Fruit fly (Drosophila melanogaster) whole organism, prepupa: ENCODE results near the gene CG13088.

ENCODE experiments used
- Blimp-1 ChIP-seq: fragments of 200-800 bp; sonication (Bioruptor generic); optimal IDR thresholded peaks from 3 replicates; lab custom pipeline; 2017; ENCODE audit warnings: missing biosample characterization, missing genetic modification characterization, mild to moderate bottlenecking, moderate library complexity, missing genetic modification reagents
- CG10631 ChIP-seq: fragments of 200-800 bp; sonication (Bioruptor generic); optimal IDR thresholded peaks from 2 replicates; lab custom pipeline; 2016; ENCODE audit warnings: missing biosample characterization, missing genetic modification characterization
- CG10669 ChIP-seq: fragments of 200-800 bp; sonication (Bioruptor generic); optimal IDR thresholded peaks from 3 replicates; lab custom pipeline; 2018; ENCODE audit warnings: missing biosample characterization, mild to moderate bottlenecking, missing genetic modification characterization, moderate library complexity
- CG11294 ChIP-seq: fragments of 200-800 bp; sonication (Bioruptor generic); IDR thresholded peaks from 2 replicates; pipeline ENCODE4 v1.3.6; 2022; ENCODE audit warnings: missing biosample characterization, missing genetic modification characterization
- CG11762 ChIP-seq: fragments of 200-800 bp; sonication (Bioruptor generic); optimal IDR thresholded peaks from 3 replicates; lab custom pipeline; 2016; ENCODE audit warnings: missing biosample characterization, missing genetic modification characterization; ENCODE audit not compliant: insufficient read depth
- CG11902 ChIP-seq: fragments of 200-800 bp; sonication (Bioruptor generic); optimal IDR thresholded peaks from 3 replicates; lab custom pipeline; 2016; ENCODE audit warnings: missing biosample characterization, missing genetic modification characterization
- CG15336 ChIP-seq: fragments of 200-800 bp; sonication (Bioruptor generic); IDR thresholded peaks from 2 replicates; pipeline ENCODE4 v1.3.6; 2022; ENCODE audit warnings: missing biosample characterization, missing genetic modification characterization
- CG1621 ChIP-seq: fragments of 200-800 bp; sonication (Bioruptor generic); optimal IDR thresholded peaks from 3 replicates; lab custom pipeline; 2018; ENCODE audit warnings: missing biosample characterization, mild to moderate bottlenecking, missing genetic modification characterization
- CG3032 ChIP-seq: fragments of 200-800 bp; optimal IDR thresholded peaks from 2 replicates; lab custom pipeline; 2019; ENCODE audit warnings: missing biosample characterization, mild to moderate bottlenecking, missing genetic modification characterization, moderate library complexity
- CG32006 ChIP-seq: fragments of 200-800 bp; sonication (Bioruptor generic); optimal IDR thresholded peaks from 3 replicates; lab custom pipeline; 2017; ENCODE audit warnings: missing biosample characterization, mild to moderate bottlenecking, missing genetic modification characterization
- CG6276 ChIP-seq: fragments of 200-800 bp; sonication (Bioruptor generic); optimal IDR thresholded peaks from 2 replicates; lab custom pipeline; 2017; ENCODE audit warnings: missing biosample characterization, mild to moderate bottlenecking, missing genetic modification characterization
- CG6854 ChIP-seq: fragments of 200-800 bp; sonication (Bioruptor generic); optimal IDR thresholded peaks from 2 replicates; lab custom pipeline; 2017; ENCODE audit warnings: missing biosample characterization, mild to moderate bottlenecking, missing genetic modification characterization
- CG7368 ChIP-seq: fragments of 200-800 bp; sonication (Bioruptor generic); optimal IDR thresholded peaks from 3 replicates; lab custom pipeline; 2016; ENCODE audit warnings: missing biosample characterization, missing genetic modification characterization
- CG8319 ChIP-seq: fragments of 200-800 bp; sonication (Bioruptor generic); optimal IDR thresholded peaks from 3 replicates; lab custom pipeline; 2016; ENCODE audit warnings: missing biosample characterization, missing genetic modification characterization
- CG9139 ChIP-seq: fragments of 200-800 bp; sonication (Bioruptor generic); optimal IDR thresholded peaks from 3 replicates; lab custom pipeline; 2017; ENCODE audit warnings: missing biosample characterization, mild to moderate bottlenecking, missing genetic modification characterization
- Eip75B ChIP-seq: fragments of 200-800 bp; sonication (Bioruptor generic); optimal IDR thresholded peaks from 3 replicates; lab custom pipeline; 2016; ENCODE audit warnings: missing biosample characterization, missing genetic modification characterization
- Eip78C ChIP-seq: fragments of 200-800 bp; sonication (Bioruptor generic); peaks from one replicate; lab custom pipeline; 2016; ENCODE audit warnings: missing biosample characterization, missing genetic modification characterization
- Eip93F ChIP-seq: fragments of 200-800 bp; sonication (Bioruptor generic); optimal IDR thresholded peaks from 2 replicates; lab custom pipeline; 2016; ENCODE audit warnings: missing biosample characterization, mild to moderate bottlenecking, missing genetic modification characterization
- Ets21C ChIP-seq: fragments of 200-800 bp; sonication (Bioruptor generic); optimal IDR thresholded peaks from 3 replicates; lab custom pipeline; 2016; ENCODE audit warnings: missing biosample characterization, missing genetic modification characterization
- Hr38 ChIP-seq: sonication (Bioruptor generic); optimal IDR thresholded peaks from 2 replicates; lab custom pipeline; 2016; ENCODE audit warnings: missing biosample characterization, missing genetic modification characterization
- Hr39 ChIP-seq: fragments of 200-800 bp; sonication (Bioruptor generic); optimal IDR thresholded peaks from 2 replicates; lab custom pipeline; 2016; ENCODE audit warnings: missing biosample characterization, missing genetic modification characterization
- Hr4 ChIP-seq: fragments of 200-800 bp; sonication (Bioruptor generic); optimal IDR thresholded peaks from 3 replicates; lab custom pipeline; 2016; ENCODE audit warnings: missing biosample characterization, missing genetic modification characterization
- Met ChIP-seq: fragments of 200-800 bp; sonication (Bioruptor generic); optimal IDR thresholded peaks from 3 replicates; lab custom pipeline; 2016; ENCODE audit warnings: missing biosample characterization, missing genetic modification characterization
- OdsH ChIP-seq: fragments of 200-800 bp; sonication (Bioruptor generic); optimal IDR thresholded peaks from 3 replicates; lab custom pipeline; 2016; ENCODE audit warnings: missing biosample characterization, missing genetic modification characterization
- Sox102F ChIP-seq: fragments of 200-800 bp; sonication (Bioruptor generic); optimal IDR thresholded peaks from 2 replicates; lab custom pipeline; 2016; ENCODE audit warnings: missing biosample characterization, mild to moderate bottlenecking, missing genetic modification characterization
- Sox15 ChIP-seq: fragments of 200-800 bp; sonication (Bioruptor generic); optimal IDR thresholded peaks from 3 replicates; lab custom pipeline; 2016; ENCODE audit warnings: missing biosample characterization, missing genetic modification characterization
- dsx ChIP-seq: fragments of 200-800 bp; optimal IDR thresholded peaks from 3 replicates; lab custom pipeline; 2019; ENCODE audit warnings: missing biosample characterization, mild to moderate bottlenecking, missing genetic modification characterization, moderate library complexity; ENCODE audit not compliant: poor library complexity, severe bottlenecking
- eg ChIP-seq: fragments of 200-800 bp; sonication (Bioruptor generic); IDR thresholded peaks from 3 replicates; pipeline ENCODE4 v1.3.6; 2022; ENCODE audit warnings: missing biosample characterization, missing genetic modification characterization
- fd59A ChIP-seq: fragments of 200-800 bp; sonication (Bioruptor generic); optimal IDR thresholded peaks from 2 replicates; lab custom pipeline; 2017; ENCODE audit warnings: missing biosample characterization, mild to moderate bottlenecking, missing genetic modification characterization, missing genetic modification reagents
- fd85E ChIP-seq: fragments of 200-800 bp; sonication (Bioruptor generic); optimal IDR thresholded peaks from 3 replicates; lab custom pipeline; 2016; ENCODE audit warnings: missing biosample characterization, missing genetic modification characterization
- fkh ChIP-seq: fragments of 200-800 bp; sonication (Bioruptor generic); optimal IDR thresholded peaks from 3 replicates; lab custom pipeline; 2017; ENCODE audit warnings: missing biosample characterization, mild to moderate bottlenecking, missing genetic modification characterization, moderate library complexity
- net ChIP-seq: fragments of 200-800 bp; sonication (Bioruptor generic); optimal IDR thresholded peaks from 3 replicates; lab custom pipeline; 2016; ENCODE audit warnings: missing biosample characterization, missing genetic modification characterization
- svp ChIP-seq: fragments of 200-800 bp; sonication (Bioruptor generic); peaks from one replicate; lab custom pipeline; 2016; ENCODE audit warnings: missing biosample characterization, missing genetic modification characterization
- topi ChIP-seq: fragments of 200-800 bp; sonication (Bioruptor generic); optimal IDR thresholded peaks from 3 replicates; lab custom pipeline; 2016; ENCODE audit warnings: missing biosample characterization, missing genetic modification characterization
- vri ChIP-seq: fragments of 200-800 bp; sonication (Bioruptor generic); optimal IDR thresholded peaks from 3 replicates; lab custom pipeline; 2016; ENCODE audit warnings: missing biosample characterization, mild to moderate bottlenecking, missing genetic modification characterization

CG13088 gene

DNA sequence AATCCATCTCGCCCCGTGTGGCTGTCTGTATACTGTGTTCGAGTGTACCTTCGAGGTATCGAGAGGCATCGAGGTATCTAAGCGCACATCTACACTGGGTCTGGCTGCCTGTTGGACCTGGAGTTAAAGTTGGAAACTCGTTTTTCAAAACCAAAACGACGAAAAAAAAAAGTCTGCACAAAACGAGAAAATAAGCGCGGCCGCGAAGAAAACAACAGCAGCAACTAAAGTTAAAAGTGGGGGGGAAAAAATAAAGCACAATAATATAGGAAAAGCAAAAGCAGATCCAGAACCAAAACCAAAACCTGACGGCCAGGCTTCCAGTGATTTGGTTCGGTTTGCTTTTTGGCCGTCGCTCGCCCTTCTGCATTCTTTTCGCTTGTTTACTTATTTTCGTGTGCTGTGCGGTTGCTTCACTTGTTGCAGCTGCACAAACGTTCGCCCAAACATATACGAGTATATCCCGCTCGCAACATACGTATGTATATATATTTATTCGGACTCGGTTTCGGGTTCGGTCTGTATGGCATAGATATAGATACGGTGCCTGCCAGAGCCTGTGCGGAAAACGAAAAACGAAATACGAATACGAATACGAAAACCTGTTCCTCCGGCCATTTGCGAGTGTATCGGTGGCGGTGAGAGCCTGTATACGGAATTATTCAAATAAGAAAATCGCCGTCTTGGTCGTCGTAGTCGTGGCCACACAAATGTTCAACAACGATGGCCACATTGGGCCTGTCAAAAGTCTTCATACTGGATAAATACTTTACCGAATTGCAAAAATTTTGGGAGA is 9.7 kb upstream of the CG13088 start (continued):
- TF ChIP-seq Ets21C (GFP tag; lab: Kevin White, UChicago) (no peak), CG32006 (GFP tag; lab: Kevin White, UChicago) (no peak), CG3032 (tag; lab: Kevin White, UChicago) (peak; percentile 77), CG11294 (GFP tag; lab: Robert Waterston, UW) (no peak), Hr38 (GFP tag; lab: Kevin White, UChicago) (no peak), CG9139 (GFP tag; lab: Kevin White, UChicago) (peak; percentile 98), fkh (GFP tag; lab: Kevin White, UChicago) (peak; percentile 25), CG6276 (GFP tag; lab: Kevin White, UChicago) (peak; percentile 87), Eip93F (GFP tag; lab: Kevin White, UChicago) (peak; percentile 22)

DNA sequence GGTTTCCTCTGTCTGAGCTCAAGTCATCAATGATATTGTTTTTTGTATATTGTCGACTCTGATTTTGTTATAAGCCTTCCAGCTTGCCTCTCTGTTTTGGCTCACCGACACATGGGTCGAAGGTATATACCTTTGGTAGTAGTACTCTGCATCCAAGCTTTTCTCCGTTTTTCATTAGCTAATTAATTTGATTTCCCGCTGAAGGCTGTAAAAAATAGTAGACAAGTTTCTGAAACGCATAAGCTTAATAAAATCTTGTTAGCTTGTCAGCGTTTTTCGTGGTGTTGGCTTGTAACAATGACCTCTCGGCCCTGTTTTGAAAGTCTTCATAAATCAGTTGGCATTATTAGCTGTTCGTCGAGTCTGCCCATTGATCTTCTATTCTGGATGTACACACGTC is 8.0 kb upstream of the CG13088 start:
- no peak for TF ChIP-seq topi (GFP tag; lab: Kevin White, UChicago)
- TF ChIP-seq vri (GFP tag; lab: Kevin White, UChicago): no peak
- no peak for TF ChIP-seq Hr39 (GFP tag; lab: Kevin White, UChicago)
- no peak for TF ChIP-seq fd85E
- no peak for TF ChIP-seq Eip75B (GFP tag; lab: Kevin White, UChicago)
- no peak for TF ChIP-seq CG9139 (GFP tag; lab: Kevin White, UChicago)
- TF ChIP-seq Hr38 (GFP tag; lab: Kevin White, UChicago): no peak
- TF ChIP-seq dsx (GFP tag; lab: Kevin White, UChicago): no peak
- TF ChIP-seq Hr4 (GFP tag; lab: Kevin White, UChicago): no peak
- no peak for TF ChIP-seq CG10631 (GFP tag; lab: Kevin White, UChicago)
- TF ChIP-seq Blimp-1 (GFP tag; lab: Kevin White, UChicago): no peak
- TF ChIP-seq CG11902: no peak
- TF ChIP-seq CG10669 (GFP tag; lab: Kevin White, UChicago): no peak

DNA sequence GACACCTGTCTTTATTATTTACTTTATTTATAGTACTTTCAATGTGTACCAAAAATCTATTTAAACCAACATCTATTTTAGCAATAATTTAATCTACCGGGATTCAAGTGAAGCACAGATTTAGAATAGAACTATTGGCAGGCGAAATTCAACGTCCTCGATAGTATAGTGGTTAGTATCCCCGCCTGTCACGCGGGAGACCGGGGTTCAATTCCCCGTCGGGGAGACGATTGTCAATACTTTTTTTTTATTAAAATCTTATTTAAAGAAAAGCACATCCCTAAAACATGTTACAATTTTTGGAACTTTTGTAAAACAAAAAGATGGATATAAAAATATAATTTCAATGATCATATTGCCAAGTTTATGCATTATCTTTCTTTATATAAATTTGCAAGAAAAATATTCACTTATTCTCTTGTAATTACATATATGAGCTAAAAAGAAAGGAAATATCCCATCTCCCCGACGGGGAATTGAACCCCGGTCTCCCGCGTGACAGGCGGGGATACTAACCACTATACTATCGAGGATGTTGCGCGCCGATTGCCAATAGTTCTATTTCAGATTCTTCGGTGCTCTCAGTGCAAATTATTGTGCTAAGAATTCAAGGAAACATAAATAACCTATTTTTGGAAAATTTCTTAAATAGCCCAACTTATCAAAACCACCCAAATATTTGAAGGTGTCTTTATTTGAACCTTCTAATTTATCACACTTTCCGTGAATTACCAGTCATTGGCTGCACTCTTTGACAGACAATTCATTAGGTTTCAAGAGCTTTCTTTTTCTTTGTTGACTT is 7.0 kb upstream of the CG13088 start, which contains the start of gene CG43796:
Gene CG43796, plus strand, starts transcription at position 752 of the 802 bp plus-strand sequence.
- TF ChIP-seq svp: peak; percentile 28
- peak; percentile 50 for TF ChIP-seq Eip78C (GFP tag; lab: Kevin White, UChicago)
- TF ChIP-seq CG7368 (GFP tag; lab: Kevin White, UChicago): no peak
- no peak for TF ChIP-seq fd59A (GFP tag; lab: Kevin White, UChicago)
- no peak for TF ChIP-seq Met (GFP tag; lab: Kevin White, UChicago)
- TF ChIP-seq Hr39 (GFP tag; lab: Kevin White, UChicago): no peak
- no peak for TF ChIP-seq vri (GFP tag; lab: Kevin White, UChicago)
- TF ChIP-seq OdsH (GFP tag; lab: Kevin White, UChicago): no peak

DNA sequence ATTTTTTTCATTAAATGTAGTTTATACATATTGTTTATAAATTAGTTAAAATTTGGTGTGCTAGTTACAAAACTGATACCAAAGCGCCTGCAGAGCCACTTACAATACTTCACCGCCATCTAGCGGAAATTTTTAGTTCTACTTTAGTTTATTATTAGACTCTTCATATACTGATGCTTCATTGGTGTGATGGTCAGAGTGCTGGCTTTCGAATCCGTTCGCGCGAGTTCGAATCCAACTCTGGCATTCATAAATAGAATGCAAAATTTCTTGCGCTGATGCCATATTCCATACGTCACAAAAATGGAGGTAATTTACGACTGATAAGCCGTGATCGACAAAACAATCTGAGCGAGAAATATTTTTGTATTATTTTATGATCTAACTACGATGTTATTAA is 3.2 kb upstream of the CG13088 start:
- TF ChIP-seq Hr38 (GFP tag; lab: Kevin White, UChicago) (no peak), Hr39 (GFP tag; lab: Kevin White, UChicago) (no peak), CG7368 (GFP tag; lab: Kevin White, UChicago) (no peak), CG11762 (GFP tag; lab: Kevin White, UChicago) (no peak), Sox15 (GFP tag; lab: Kevin White, UChicago) (no peak), Sox102F (no peak), Eip78C (GFP tag; lab: Kevin White, UChicago) (peak; percentile 65), Eip93F (GFP tag; lab: Kevin White, UChicago) (no peak), Eip75B (GFP tag; lab: Kevin White, UChicago) (no peak), eg (GFP tag; lab: Robert Waterston, UW) (no peak), CG6854 (peak; percentile 7), CG8319 (GFP tag; lab: Kevin White, UChicago) (no peak), dsx (GFP tag; lab: Kevin White, UChicago) (no peak), CG1621 (tag; lab: Kevin White, UChicago) (no peak), net (no peak), fkh (GFP tag; lab: Kevin White, UChicago) (no peak), svp (peak; percentile 71), CG15336 (GFP tag; lab: Robert Waterston, UW) (no peak), CG9139 (GFP tag; lab: Kevin White, UChicago) (no peak)
- TF ChIP-seq, all 60 proteins: peak for 3
